Fruit fly (Drosophila melanogaster) whole organism, embryonic: ENCODE measurements around the gene CG11700.

Experiments
- Atf6 ChIP-seq: fragments of 200-800 bp; sonication (Bioruptor generic); IDR thresholded peaks from 2 replicates; pipeline ENCODE4 v1.3.6; 2022; ENCODE audit warnings: missing biosample characterization, missing genetic modification characterization
- Awh ChIP-seq: fragments of 200-800 bp; sonication (Bioruptor generic); IDR thresholded peaks from 2 replicates; pipeline ENCODE4, ENCODE4 v1.3.6; 2022; ENCODE audit warnings: missing biosample characterization, missing genetic modification characterization
- Bdp1 ChIP-seq: fragments of 200-800 bp; sonication (Bioruptor generic); optimal IDR thresholded peaks from 3 replicates; lab custom pipeline; 2016; ENCODE audit warnings: missing biosample characterization, missing genetic modification characterization
- CG10147 ChIP-seq: fragments of 200-800 bp; sonication (Bioruptor generic); optimal IDR thresholded peaks from 2 replicates; lab custom pipeline; 2019; ENCODE audit warnings: missing biosample characterization, mild to moderate bottlenecking, missing genetic modification characterization, moderate library complexity
- CG10565 ChIP-seq: fragments of 200-800 bp; sonication (Bioruptor generic); optimal IDR thresholded peaks from 3 replicates; lab custom pipeline; 2016; ENCODE audit warnings: missing biosample characterization, mild to moderate bottlenecking, missing genetic modification characterization
- CG11560 ChIP-seq: fragments of 200-800 bp; sonication (Bioruptor generic); IDR thresholded peaks from 3 replicates; pipeline ENCODE4 v1.3.6; 2022; ENCODE audit warnings: missing biosample characterization, missing genetic modification characterization
- CG11723 ChIP-seq: fragments of 200-800 bp; sonication (Bioruptor generic); optimal IDR thresholded peaks from 2 replicates; lab custom pipeline; 2017; ENCODE audit warnings: missing biosample characterization, mild to moderate bottlenecking, missing genetic modification characterization
- CG12219 ChIP-seq: fragments of 200-800 bp; sonication (Bioruptor generic); optimal IDR thresholded peaks from 3 replicates; lab custom pipeline; 2018; ENCODE audit warnings: missing biosample characterization, mild to moderate bottlenecking, missing genetic modification characterization
- CG13624 ChIP-seq: fragments of 200-800 bp; sonication (Bioruptor generic); optimal IDR thresholded peaks from 2 replicates; lab custom pipeline; 2016; ENCODE audit warnings: missing biosample characterization, missing genetic modification characterization
- CG14710 ChIP-seq: fragments of 200-800 bp; sonication (Bioruptor generic); optimal IDR thresholded peaks from 3 replicates; lab custom pipeline; 2019; ENCODE audit warnings: missing biosample characterization, mild to moderate bottlenecking, missing genetic modification characterization, moderate library complexity
- CG15073 ChIP-seq: fragments of 200-800 bp; sonication (Bioruptor generic); optimal IDR thresholded peaks from 2 replicates; lab custom pipeline; 2016; ENCODE audit warnings: missing biosample characterization, missing genetic modification characterization
- CG15269 ChIP-seq: fragments of 200-800 bp; sonication (Bioruptor generic); optimal IDR thresholded peaks from 2 replicates; lab custom pipeline; 2018; ENCODE audit warnings: missing biosample characterization, mild to moderate bottlenecking, missing genetic modification characterization, moderate library complexity
- CG1602 ChIP-seq: fragments of 200-800 bp; sonication (Bioruptor generic); optimal IDR thresholded peaks from 3 replicates; lab custom pipeline; 2016; ENCODE audit warnings: missing biosample characterization, missing genetic modification characterization
- CG1647 ChIP-seq: fragments of 200-800 bp; sonication (Bioruptor generic); optimal IDR thresholded peaks from 3 replicates; lab custom pipeline; 2016; ENCODE audit warnings: missing biosample characterization, missing genetic modification characterization
- CG16779 ChIP-seq: fragments of 200-800 bp; sonication (Bioruptor generic); IDR thresholded peaks from 2 replicates; pipeline ENCODE4 v1.3.6; 2022; ENCODE audit warnings: missing biosample characterization, missing genetic modification characterization
- CG17361 ChIP-seq: fragments of 200-800 bp; sonication (Bioruptor generic); IDR thresholded peaks from 3 replicates; pipeline ENCODE4 v1.3.6; 2022; ENCODE audit warnings: missing biosample characterization, missing genetic modification characterization
- CG18764 ChIP-seq: fragments of 200-800 bp; sonication (Bioruptor generic); optimal IDR thresholded peaks from 3 replicates; lab custom pipeline; 2016; ENCODE audit warnings: missing biosample characterization, missing genetic modification characterization
- CG3726 ChIP-seq: fragments of 200-800 bp; sonication (Bioruptor generic); IDR thresholded peaks from 3 replicates; pipeline ENCODE4, ENCODE4 v1.3.6; 2022; ENCODE audit warnings: missing biosample characterization, missing genetic modification characterization
- CG3847 ChIP-seq: fragments of 200-800 bp; sonication (Bioruptor generic); IDR thresholded peaks from 2 replicates; pipeline ENCODE4 v1.3.6; 2022; ENCODE audit warnings: missing biosample characterization, missing genetic modification characterization
- CG6854 ChIP-seq: fragments of 200-800 bp; sonication (Bioruptor generic); optimal IDR thresholded peaks from 3 replicates; lab custom pipeline; 2017; ENCODE audit warnings: missing biosample characterization, mild to moderate bottlenecking, missing genetic modification characterization
- CG7271 ChIP-seq: fragments of 200-800 bp; sonication (Bioruptor generic); optimal IDR thresholded peaks from 2 replicates; lab custom pipeline; 2018; ENCODE audit warnings: missing biosample characterization, mild to moderate bottlenecking, missing genetic modification characterization, moderate library complexity
- Camta ChIP-seq: fragments of 200-800 bp; sonication (Bioruptor generic); optimal IDR thresholded peaks from 2 replicates; lab custom pipeline; 2016; ENCODE audit warnings: missing biosample characterization, missing genetic modification characterization
- D19B ChIP-seq: fragments of 200-800 bp; sonication (Bioruptor generic); optimal IDR thresholded peaks from 2 replicates; lab custom pipeline; 2017; ENCODE audit warnings: missing biosample characterization, mild to moderate bottlenecking, missing genetic modification characterization
- Dbx ChIP-seq: fragments of 200-800 bp; sonication (Bioruptor generic); IDR thresholded peaks from 3 replicates; pipeline ENCODE4 v1.3.6; 2022; ENCODE audit warnings: missing biosample characterization, missing genetic modification characterization
- Dfd ChIP-seq, 2 experiments: fragments of >200 bp; optimal IDR thresholded peaks; 2 replicates each; lab custom pipeline; 2017; ENCODE audit warnings: missing biosample characterization in 2 of 2, missing genetic modification characterization in 2 of 2
- Eip74EF ChIP-seq, 2 experiments: fragments of 200-800 bp in 1 of 2; fragments of >200 bp in 1 of 2; sonication (Bioruptor generic) in 1 of 2; optimal IDR thresholded peaks; 2 replicates each; lab custom pipeline; 2017 to 2019; ENCODE audit warnings: missing biosample characterization in 2 of 2, missing genetic modification characterization in 2 of 2, mild to moderate bottlenecking in 1 of 2, moderate library complexity in 1 of 2
- Gsc ChIP-seq: fragments of 200-800 bp; sonication (Bioruptor generic); IDR thresholded peaks from 2 replicates; pipeline ENCODE4 v1.3.6; 2022; ENCODE audit warnings: missing biosample characterization, missing genetic modification characterization
- MBD-R2 ChIP-seq: fragments of 200-800 bp; sonication (Bioruptor generic); IDR thresholded peaks from 2 replicates; pipeline ENCODE4 v1.3.6; 2022; ENCODE audit warnings: missing biosample characterization, missing genetic modification characterization
- Nf-YB ChIP-seq: fragments of 200-800 bp; sonication (Bioruptor generic); optimal IDR thresholded peaks from 3 replicates; lab custom pipeline; 2019; ENCODE audit warnings: missing biosample characterization, mild to moderate bottlenecking, missing genetic modification characterization, moderate library complexity
- Nf-YC ChIP-seq: fragments of 200-800 bp; optimal IDR thresholded peaks from 3 replicates; lab custom pipeline; 2019; ENCODE audit warnings: missing biosample characterization, mild to moderate bottlenecking, missing genetic modification characterization, moderate library complexity
- Opbp ChIP-seq: fragments of 200-800 bp; sonication (Bioruptor generic); IDR thresholded peaks from 3 replicates; pipeline ENCODE4 v1.3.6; 2022; ENCODE audit warnings: missing biosample characterization, missing genetic modification characterization; ENCODE audit not compliant: partially characterized antibody
- Pdp1 ChIP-seq, 2 experiments: fragments of 200-800 bp; sonication (Bioruptor generic); optimal IDR thresholded peaks; 3 replicates each; lab custom pipeline; 2016; ENCODE audit warnings: missing biosample characterization in 2 of 2, missing genetic modification characterization in 2 of 2, mild to moderate bottlenecking in 1 of 2, moderate library complexity in 1 of 2
- Poxn ChIP-seq: fragments of 200-800 bp; sonication (Bioruptor generic); IDR thresholded peaks from 2 replicates; pipeline ENCODE4 v1.3.6; 2022; ENCODE audit warnings: missing biosample characterization, missing genetic modification characterization
- Trl ChIP-seq, 3 experiments: fragments of >200 bp in 2 of 3; fragments of 200-800 bp in 1 of 3; sonication (Bioruptor generic) in 1 of 3; optimal IDR thresholded peaks; 2 replicates in 1 of 3; 3 replicates in 2 of 3; lab custom pipeline; 2016 to 2017; ENCODE audit warnings: missing biosample characterization in 1 of 3, missing genetic modification characterization in 1 of 3
- Vsx1 ChIP-seq: fragments of 200-800 bp; sonication (Bioruptor generic); optimal IDR thresholded peaks from 2 replicates; lab custom pipeline; 2017; ENCODE audit warnings: missing biosample characterization, mild to moderate bottlenecking, missing genetic modification characterization, missing genetic modification reagents
- ase ChIP-seq: fragments of 200-800 bp; sonication (Bioruptor generic); IDR thresholded peaks from 3 replicates; pipeline ENCODE4 v1.3.6; 2022; ENCODE audit warnings: missing biosample characterization, missing genetic modification characterization
- bsh ChIP-seq, 2 experiments: fragments of 200-800 bp; sonication (Bioruptor generic); optimal IDR thresholded peaks; 2 replicates each; lab custom pipeline; 2017 to 2018; ENCODE audit warnings: mild to moderate bottlenecking in 2 of 2, missing biosample characterization in 2 of 2, missing genetic modification characterization in 2 of 2, moderate library complexity in 1 of 2
- caup ChIP-seq: fragments of 200-800 bp; sonication (Bioruptor generic); optimal IDR thresholded peaks from 3 replicates; lab custom pipeline; 2017; ENCODE audit warnings: missing biosample characterization, mild to moderate bottlenecking, missing genetic modification characterization, moderate library complexity; ENCODE audit not compliant: severe bottlenecking
- corto ChIP-seq: fragments of 200-800 bp; sonication (Bioruptor generic); optimal IDR thresholded peaks from 2 replicates; lab custom pipeline; 2016; ENCODE audit warnings: missing biosample characterization, mild to moderate bottlenecking, missing genetic modification characterization, moderate library complexity
- dati ChIP-seq: fragments of 200-800 bp; sonication (Bioruptor generic); IDR thresholded peaks from 2 replicates; pipeline ENCODE4 v1.3.6; 2022; ENCODE audit warnings: missing biosample characterization, missing genetic modification characterization
- fd96Cb ChIP-seq: fragments of 200-800 bp; sonication (Bioruptor generic); optimal IDR thresholded peaks from 2 replicates; lab custom pipeline; 2018; ENCODE audit warnings: missing biosample characterization, mild to moderate bottlenecking, missing genetic modification characterization, moderate library complexity
- gsb ChIP-seq: fragments of 200-800 bp; sonication (Bioruptor generic); IDR thresholded peaks from 2 replicates; pipeline ENCODE4 v1.3.6; 2022; ENCODE audit warnings: missing biosample characterization, missing genetic modification characterization
- hb ChIP-seq: fragments of 200-800 bp; sonication (Bioruptor generic); IDR thresholded peaks from 3 replicates; pipeline ENCODE4 v1.3.6; 2022; ENCODE audit warnings: missing biosample characterization, missing genetic modification characterization; ENCODE audit not compliant: partially characterized antibody
- prd ChIP-seq, 3 experiments: fragments of >200 bp in 2 of 3; fragments of 200-800 bp in 1 of 3; sonication (Bioruptor generic) in 1 of 3; optimal IDR thresholded peaks in 2 of 3; IDR thresholded peaks in 1 of 3; 2 replicates in 2 of 3; 3 replicates in 1 of 3; pipeline versions ENCODE4 v1.3.6 to Lab custom; 2017 to 2022; ENCODE audit warnings: missing biosample characterization in 1 of 3, missing genetic modification characterization in 1 of 3
- sens-2 ChIP-seq: fragments of 200-800 bp; sonication (Bioruptor generic); IDR thresholded peaks from 2 replicates; pipeline ENCODE4 v1.3.6; 2022; ENCODE audit warnings: missing biosample characterization, missing genetic modification characterization
- sqz ChIP-seq: fragments of 200-800 bp; sonication (Bioruptor generic); optimal IDR thresholded peaks from 3 replicates; lab custom pipeline; 2018; ENCODE audit warnings: missing biosample characterization, mild to moderate bottlenecking, missing genetic modification characterization
- tap ChIP-seq: fragments of 200-800 bp; optimal IDR thresholded peaks from 3 replicates; lab custom pipeline; 2019; ENCODE audit warnings: missing biosample characterization, mild to moderate bottlenecking, missing genetic modification characterization, moderate library complexity
- yki ChIP-seq: fragments of >200 bp; optimal IDR thresholded peaks from 3 replicates; lab custom pipeline; 2018
- zen2 ChIP-seq: fragments of 200-800 bp; sonication (Bioruptor generic); IDR thresholded peaks from 3 replicates; pipeline ENCODE4 v1.3.6; 2022; ENCODE audit warnings: missing biosample characterization, missing genetic modification characterization; ENCODE audit not compliant: partially characterized antibody

CG11700 gene

DNA sequence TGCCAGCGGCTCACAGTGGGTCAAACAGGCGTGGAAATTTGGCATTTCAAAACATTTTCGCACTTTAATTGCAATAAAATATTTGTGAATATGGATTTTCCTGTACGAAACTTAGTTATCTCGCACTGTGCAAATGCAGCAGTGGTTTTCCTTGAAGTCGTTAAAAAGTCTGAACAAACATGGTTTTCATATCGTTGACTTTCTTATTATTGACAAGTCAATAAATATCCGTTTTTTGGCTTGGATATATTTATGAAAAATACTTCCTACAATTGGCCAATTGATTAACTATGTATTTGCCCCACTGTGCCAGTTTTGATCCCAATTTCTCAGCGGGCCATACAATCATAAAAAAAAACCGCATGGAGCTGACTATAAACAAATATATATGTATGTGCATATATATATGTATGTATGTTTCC, 17.9 kb downstream of the CG11700 start (continued):
- TF ChIP-seq Trl (optimal IDR thresholded peaks at IDR 0.05; lab: Kevin White, UChicago) (no peak), Trl (GFP tag; optimal IDR thresholded peaks at IDR 0.05; lab: Kevin White, UChicago) (peak; percentile 96), CG1647 (GFP tag; lab: Kevin White, UChicago) (peak; percentile 93), D19B (GFP tag; lab: Kevin White, UChicago) (peak; percentile 80), zen2 (no peak), gsb (GFP tag; lab: Robert Waterston, UW) (peak; percentile 89), hb (GFP tag; lab: Robert Waterston, UW) (0 out of 3 replicates have a peak, but pooled peaks have one; percentile 36), CG18764 (GFP tag; lab: Kevin White, UChicago) (peak; percentile 91), yki (lab: Kevin White, UChicago) (no peak), CG1602 (peak; percentile 95), CG3726 (GFP tag; lab: Robert Waterston, UW) (peak; percentile 89), Nf-YC (tag; lab: Kevin White, UChicago) (peak; percentile 85), CG7271 (peak; percentile 57), Bdp1 (GFP tag; lab: Kevin White, UChicago) (peak; percentile 88), Poxn (GFP tag; lab: Robert Waterston, UW) (no peak), CG17361 (GFP tag; lab: Robert Waterston, UW) (peak; percentile 99), CG10147 (GFP tag; lab: Kevin White, UChicago) (peak; percentile 92), Vsx1 (peak; percentile 97), Opbp (GFP tag; lab: Robert Waterston, UW) (no peak), sqz (GFP tag; lab: Kevin White, UChicago) (peak; percentile 94), CG15073 (peak; percentile 82), tap (peak; percentile 93), CG6854 (GFP tag; lab: Kevin White, UChicago) (peak; percentile 92), CG10565 (peak; percentile 87), Pdp1 (GFP tag; optimal IDR thresholded peaks at IDR 0.05; lab: Kevin White, UChicago) (peak; percentile 92 to 96), ase (GFP tag; lab: Robert Waterston, UW) (peak; percentile 94), CG16779 (GFP tag; lab: Robert Waterston, UW) (peak; percentile 85), CG15269 (peak; percentile 98), Awh (peak; percentile 93), CG13624 (GFP tag; lab: Kevin White, UChicago) (peak; percentile 92), Dbx (GFP tag; lab: Robert Waterston, UW) (peak; percentile 87), corto (GFP tag; lab: Kevin White, UChicago) (peak; percentile 33), Nf-YB (GFP tag; lab: Kevin White, UChicago) (peak; percentile 85), sens-2 (peak; percentile 90), dati (GFP tag; lab: Robert Waterston, UW) (peak; percentile 83), Camta (peak; percentile 96), Gsc (peak; percentile 84), CG11560 (tag; lab: Robert Waterston, UW) (peak; percentile 88), CG3847 (GFP tag; lab: Robert Waterston, UW) (peak; percentile 91), fd96Cb (tag; lab: Kevin White, UChicago) (peak; percentile 97), CG11723 (GFP tag; lab: Kevin White, UChicago) (peak; percentile 94), caup (peak; percentile 92), Eip74EF (GFP tag; optimal IDR thresholded peaks at IDR 0.05; lab: Kevin White, UChicago) (peak in 1 of 2 experiments; percentile 97), prd (optimal IDR thresholded peaks at IDR 0.05; lab: Kevin White, UChicago) (no peak), prd (GFP tag; IDR thresholded peaks at IDR 0.05; lab: Robert Waterston, UW) (peak; percentile 94), Dfd (GFP tag; optimal IDR thresholded peaks at IDR 0.05; lab: Kevin White, UChicago) (no peak), Atf6 (peak; percentile 95), MBD-R2 (GFP tag; lab: Robert Waterston, UW) (peak; percentile 68), bsh (GFP tag; optimal IDR thresholded peaks at IDR 0.05; lab: Kevin White, UChicago) (peak; percentile 91 to 96), CG12219 (GFP tag; lab: Kevin White, UChicago) (peak; percentile 95), CG14710 (tag; lab: Kevin White, UChicago) (peak; percentile 91)
